Fruit fly (Drosophila melanogaster): ENCODE results near the gene CG9123.

Gene CG9123

dm6 chrX:15319290-15319689, 22.6 kb downstream of the CG9123 start, which contains the start of gene Top1 (continued):
- TF ChIP-seq Hand (GFP tag; optimal IDR thresholded peaks at IDR 0.05) (no peak), gro (GFP tag; optimal IDR thresholded peaks at IDR 0.05) (peak; percentile 39), CG6175 (GFP tag; IDR thresholded peaks at IDR 0.05) (no peak), CG6765 (GFP tag; optimal IDR thresholded peaks at IDR 0.05) (peak; percentile 29), CG5953 (GFP tag; IDR thresholded peaks at IDR 0.05) (no peak), jing (GFP tag; optimal IDR thresholded peaks at IDR 0.05) (no peak), CG13296 (GFP tag; optimal IDR thresholded peaks at IDR 0.05) (no peak), Fer2 (tag; optimal IDR thresholded peaks at IDR 0.05) (no peak), kay (GFP tag; optimal IDR thresholded peaks at IDR 0.05) (no peak), lmd (GFP tag; IDR thresholded peaks at IDR 0.05) (peak; percentile 21; the same call in 1 of the 2 replicates), CG11504 (tag; optimal IDR thresholded peaks at IDR 0.05) (peak; percentile 21), CG8944 (GFP tag; optimal IDR thresholded peaks at IDR 0.05) (no peak), Xrp1 (GFP tag; IDR thresholded peaks at IDR 0.05) (0 out of 2 replicates have a peak, but pooled peaks have one; percentile 15), Spps (tag; optimal IDR thresholded peaks at IDR 0.05) (no peak), grau (tag; optimal IDR thresholded peaks at IDR 0.05) (peak; percentile 26), Atf-2 (GFP tag; optimal IDR thresholded peaks at IDR 0.05) (no peak), CG3726 (GFP tag; IDR thresholded peaks at IDR 0.05) (no peak), ara (GFP tag; IDR thresholded peaks at IDR 0.05) (no peak), CG1603 (tag; optimal IDR thresholded peaks at IDR 0.05) (peak; percentile 72), her (GFP tag; optimal IDR thresholded peaks at IDR 0.05) (no peak), hth (optimal IDR thresholded peaks at IDR 0.05) (no peak), Rfx (GFP tag; IDR thresholded peaks at IDR 0.05) (peak; percentile 71), sr (GFP tag; IDR thresholded peaks at IDR 0.05) (no peak), fd96Cb (tag; optimal IDR thresholded peaks at IDR 0.05) (no peak), ase (GFP tag; IDR thresholded peaks at IDR 0.05) (no peak), CG8924 (tag; optimal IDR thresholded peaks at IDR 0.05) (no peak), tna (GFP tag; IDR thresholded peaks at IDR 0.05; ENCODE audit: partially characterized antibody) (peak; percentile 95), CoRest (tag; optimal IDR thresholded peaks at IDR 0.05) (peak; percentile 30), slbo (GFP tag; IDR thresholded peaks at IDR 0.05) (peak; percentile 63), pfk (GFP tag; optimal IDR thresholded peaks at IDR 0.05) (no peak), CG12104 (GFP tag; optimal IDR thresholded peaks at IDR 0.05) (peak; percentile 18), croc (GFP tag; conservative IDR thresholded peaks at IDR 0.05) (no peak), HmgD (GFP tag; optimal IDR thresholded peaks at IDR 0.05) (peak; percentile 71), caup (GFP tag; optimal IDR thresholded peaks at IDR 0.05; ENCODE audit: severe bottlenecking) (no peak), CG12219 (GFP tag; optimal IDR thresholded peaks at IDR 0.05) (no peak), btn (GFP tag; optimal IDR thresholded peaks at IDR 0.05) (no peak), Hr78 (GFP tag; optimal IDR thresholded peaks at IDR 0.05) (no peak), CG4707 (GFP tag; optimal IDR thresholded peaks at IDR 0.05) (no peak), CG6813 (GFP tag; optimal IDR thresholded peaks at IDR 0.05) (no peak), CG11696 (GFP tag; IDR thresholded peaks at IDR 0.05) (no peak), CG4328 (GFP tag; optimal IDR thresholded peaks at IDR 0.05) (peak; percentile 17), CG13894 (tag; optimal IDR thresholded peaks at IDR 0.05) (peak; percentile 34), en (GFP tag; optimal IDR thresholded peaks at IDR 0.05) (no peak), Deaf1 (tag; optimal IDR thresholded peaks at IDR 0.05) (peak; percentile 36), Dll (GFP tag; IDR thresholded peaks at IDR 0.05; ENCODE audit: partially characterized antibody) (peak; percentile 90), fd3F (GFP tag; optimal IDR thresholded peaks at IDR 0.05) (no peak), sna (GFP tag; IDR thresholded peaks at IDR 0.05; ENCODE audit: partially characterized antibody) (peak; percentile 86), MTF-1 (GFP tag; optimal IDR thresholded peaks at IDR 0.05; ENCODE audit: borderline replicate concordance) (no peak), NFAT (GFP tag; IDR thresholded peaks at IDR 0.05) (peak; percentile 72), Mrtf (GFP tag; IDR thresholded peaks at IDR 0.05) (no peak), lola (GFP tag; optimal IDR thresholded peaks at IDR 0.05) (no peak)

All from whole organism, embryonic.